Fruit fly (Drosophila melanogaster) whole organism, wandering third instar larva: ENCODE data around the gene CG12992.

Experiments used
- Abd-B ChIP-seq: fragments of >200 bp; optimal IDR thresholded peaks from 2 replicates; lab custom pipeline; 2017; ENCODE audit warnings: missing biosample characterization, missing genetic modification characterization
- CG32264 ChIP-seq: fragments of 200-800 bp; sonication (Bioruptor generic); optimal IDR thresholded peaks from 2 replicates; lab custom pipeline; 2016; ENCODE audit warnings: missing biosample characterization, missing genetic modification characterization
- Dif ChIP-seq: fragments of 200-275, 200-300 bp; sonication (Bioruptor generic); optimal IDR thresholded peaks from 2 replicates; lab custom pipeline; 2018; ENCODE audit warnings: missing biosample characterization, missing genetic modification characterization; ENCODE audit not compliant: partially characterized antibody
- Jra ChIP-seq: sonication (Bioruptor generic); optimal IDR thresholded peaks from 2 replicates; lab custom pipeline; 2016; ENCODE audit warnings: missing biosample characterization, missing genetic modification characterization
- Myc ChIP-seq: fragments of >200 bp; optimal IDR thresholded peaks from 2 replicates; lab custom pipeline; 2017
- N ChIP-seq: fragments of >200 bp; optimal IDR thresholded peaks from 2 replicates; lab custom pipeline; 2018; ENCODE audit warnings: missing biosample characterization, missing external identifiers, missing genetic modification characterization
- Sp1 ChIP-seq: fragments of 200-800 bp; sonication (Bioruptor generic); optimal IDR thresholded peaks from 3 replicates; lab custom pipeline; 2019; ENCODE audit warnings: missing biosample characterization, mild to moderate bottlenecking, missing genetic modification characterization, moderate library complexity
- dl ChIP-seq, 2 experiments: fragments of 175-275, 200-275 bp in 1 of 2; fragments of 200-275 bp in 1 of 2; sonication (Bioruptor generic); optimal IDR thresholded peaks; lab custom pipeline; 2018; ENCODE audit warnings: mild to moderate bottlenecking in 2 of 2, missing biosample characterization in 2 of 2, missing genetic modification characterization in 2 of 2, moderate library complexity in 2 of 2; ENCODE audit not compliant: partially characterized antibody in 2 of 2, insufficient read depth in 1 of 2
- h ChIP-seq: fragments of 200-800 bp; sonication (Bioruptor generic); optimal IDR thresholded peaks from 3 replicates; lab custom pipeline; 2016; ENCODE audit warnings: missing biosample characterization, mild to moderate bottlenecking, missing genetic modification characterization
- pan ChIP-seq: fragments of >200 bp; optimal IDR thresholded peaks from 2 replicates; lab custom pipeline; 2017
- sv ChIP-seq: fragments of 200-800 bp; sonication (Bioruptor generic); optimal IDR thresholded peaks from 3 replicates; lab custom pipeline; 2016; ENCODE audit warnings: missing biosample characterization, missing genetic modification characterization
- usp ChIP-seq: fragments of >200 bp; optimal IDR thresholded peaks from 2 replicates; lab custom pipeline; 2017; ENCODE audit warnings: missing biosample characterization, missing genetic modification characterization

dm6 chrX:17583706-17584105, 5.0 kb upstream of the CG12992 start:
- no peak for TF ChIP-seq Dif (GFP tag; lab: Kevin White, UChicago)
- TF ChIP-seq Abd-B (GFP tag; lab: Kevin White, UChicago): no peak
- TF ChIP-seq usp (GFP tag; lab: Kevin White, UChicago): no peak
- TF ChIP-seq h (GFP tag; lab: Kevin White, UChicago): no peak
- TF ChIP-seq dl (GFP tag; optimal IDR thresholded peaks at IDR 0.05; lab: Kevin White, UChicago; ENCODE audit: insufficient read depth in 1 of 2, partially characterized antibody in 2 of 2): no peak
- TF ChIP-seq pan (lab: Kevin White, UChicago): no peak
- no peak for TF ChIP-seq Sp1
- TF ChIP-seq CG32264: no peak
- TF ChIP-seq sv (GFP tag; lab: Kevin White, UChicago): no peak
- no peak for TF ChIP-seq Jra (GFP tag; lab: Kevin White, UChicago)
- TF ChIP-seq N (GFP tag; lab: Kevin White, UChicago): no peak
- no peak for TF ChIP-seq Myc (lab: Kevin White, UChicago)
